Fruit fly (Drosophila melanogaster) whole organism, wandering third instar larva: ENCODE data around the gene Tsp66E.

Source experiments
- CrebA ChIP-seq: fragments of 200-800 bp; sonication (Bioruptor generic); optimal IDR thresholded peaks from 2 replicates; lab custom pipeline; 2016; ENCODE audit warnings: missing biosample characterization, mild to moderate bottlenecking, missing genetic modification characterization, borderline replicate concordance
- h ChIP-seq: fragments of 200-800 bp; sonication (Bioruptor generic); optimal IDR thresholded peaks from 3 replicates; lab custom pipeline; 2016; ENCODE audit warnings: missing biosample characterization, mild to moderate bottlenecking, missing genetic modification characterization
- psq ChIP-seq: fragments of 200-800 bp; sonication (Bioruptor generic); optimal IDR thresholded peaks from 3 replicates; lab custom pipeline; 2017; ENCODE audit warnings: missing biosample characterization, mild to moderate bottlenecking, missing genetic modification characterization, moderate library complexity

DNA sequence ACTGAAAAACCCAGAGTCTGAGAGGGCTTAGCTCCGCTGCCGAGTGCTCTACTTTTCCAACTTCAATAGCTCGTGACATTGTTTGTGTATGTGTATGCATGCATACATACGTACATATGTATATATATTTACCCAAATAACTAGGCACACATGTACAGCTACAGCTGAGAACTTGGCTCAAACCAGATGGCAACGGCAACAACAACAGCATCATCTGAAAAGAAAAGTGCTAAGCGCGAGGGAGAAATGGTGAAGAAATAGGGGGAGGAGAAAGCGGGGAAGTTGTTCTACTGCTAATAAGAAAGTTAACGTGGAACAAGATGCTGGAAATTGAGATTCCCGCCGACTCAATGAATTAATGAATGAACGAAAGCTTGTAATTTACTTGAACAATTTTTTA, 12.7 kb downstream of the Tsp66E start:
- TF ChIP-seq h (GFP tag; lab: Kevin White, UChicago) (no peak), CrebA (GFP tag; lab: Kevin White, UChicago) (no peak), psq (GFP tag; lab: Kevin White, UChicago) (no peak)
